Fruit fly (Drosophila melanogaster) whole organism, adult: ENCODE results near the gene sea.

Source experiments
- CG7045 ChIP-seq: fragments of 200-800 bp; sonication (Bioruptor generic); optimal IDR thresholded peaks from 2 replicates; lab custom pipeline; 2017; ENCODE audit warnings: missing biosample characterization, mild to moderate bottlenecking, missing genetic modification characterization
- Clk ChIP-seq: fragments of 200-800 bp; sonication (Bioruptor generic); optimal IDR thresholded peaks from 2 replicates; lab custom pipeline; 2017; ENCODE audit warnings: missing biosample characterization, missing genetic modification characterization
- Crg-1 ChIP-seq: fragments of 200-800 bp; sonication (Bioruptor generic); optimal IDR thresholded peaks from 2 replicates; lab custom pipeline; 2016; ENCODE audit warnings: missing biosample characterization, missing genetic modification characterization
- cnc ChIP-seq, 2 experiments: fragments of >200 bp; optimal IDR thresholded peaks; 2 replicates each; lab custom pipeline; 2017
- ovo ChIP-seq: fragments of 200-800 bp; sonication (Bioruptor generic); optimal IDR thresholded peaks from 2 replicates; lab custom pipeline; 2016; ENCODE audit warnings: missing biosample characterization, missing genetic modification characterization

dm6 chr3R:11595523-11595922, 28.7 kb upstream of the sea start:
- TF ChIP-seq CG7045 (GFP tag; lab: Kevin White, UChicago) (no peak), Clk (GFP tag; lab: Kevin White, UChicago) (no peak), cnc (optimal IDR thresholded peaks at IDR 0.05; lab: Kevin White, UChicago) (no peak), ovo (no peak), Crg-1 (GFP tag; lab: Kevin White, UChicago) (no peak)
